Worm (Caenorhabditis elegans): ENCODE measurements around the gene hda-6.

The hda-6 gene

ce11 chrIV:5394687-5395086, 30.6 kb upstream of the hda-6 start, which contains the start of the genes perm-3 and swsn-6 (continued):
- TF ChIP-seq ceh-24 (tag; optimal IDR thresholded peaks at IDR 0.05) (no peak), unc-86 (tag; optimal IDR thresholded peaks at IDR 0.05) (peak; percentile 9), ceh-34 (tag; optimal IDR thresholded peaks at IDR 0.05) (peak; percentile 41), hlh-8 (tag; optimal IDR thresholded peaks at IDR 0.05) (no peak), ttx-3 (tag; optimal IDR thresholded peaks at IDR 0.05) (no peak), nfya-1 (tag; optimal IDR thresholded peaks at IDR 0.05) (peak; percentile 35)

- TF ChIP-seq ceh-18 (tag; optimal IDR thresholded peaks at IDR 0.05) (no peak), ahr-1 (tag; optimal IDR thresholded peaks at IDR 0.05) (no peak), syd-9 (tag; optimal IDR thresholded peaks at IDR 0.05) (no peak), mec-3 (tag; optimal IDR thresholded peaks at IDR 0.05; ENCODE audit: borderline replicate concordance) (no peak), ceh-22 (tag; optimal IDR thresholded peaks at IDR 0.05) (no peak), K02D7.2 (tag; optimal IDR thresholded peaks at IDR 0.05) (no peak)
Observed at ce11 chrIV:5393566-5393965, 29.5 kb upstream of the hda-6 start.

- no peak for TF ChIP-seq gmeb-2 (tag; optimal IDR thresholded peaks at IDR 0.05)
- TF ChIP-seq madf-2 (tag; optimal IDR thresholded peaks at IDR 0.05): no peak
- no peak for TF ChIP-seq fkh-10 (GFP tag; optimal IDR thresholded peaks at IDR 0.05)
- TF ChIP-seq pha-4 (tag; optimal IDR thresholded peaks at IDR 0.05): no peak
- no peak for TF ChIP-seq ceh-22 (tag; optimal IDR thresholded peaks at IDR 0.05)
- no peak for TF ChIP-seq lim-6 (tag; optimal IDR thresholded peaks at IDR 0.05)
- no peak for TF ChIP-seq dmd-4 (tag; optimal IDR thresholded peaks at IDR 0.05; ENCODE audit: borderline replicate concordance)
- TF ChIP-seq fkh-6 (tag; optimal IDR thresholded peaks at IDR 0.05): no peak
- no peak for TF ChIP-seq pat-9 (tag; optimal IDR thresholded peaks at IDR 0.05)
- no peak for TF ChIP-seq sox-4 (tag; optimal IDR thresholded peaks at IDR 0.05)
- no peak for TF ChIP-seq hlh-13 (GFP tag; optimal IDR thresholded peaks at IDR 0.05)
- TF ChIP-seq ceh-45 (GFP tag; IDR thresholded peaks at IDR 0.05): no peak
Observed at ce11 chrIV:5391507-5392057, 27.5 kb upstream of the hda-6 start, which contains the start of the genes htp-1 and ZK616.5. htp-1 (minus strand) TSS chrIV:5391557. ZK616.5 (plus strand) TSS chrIV:5391929.

- TF ChIP-seq Y22D7AL.16 (tag; optimal IDR thresholded peaks at IDR 0.05) (no peak), che-1 (tag; optimal IDR thresholded peaks at IDR 0.05) (no peak)
Observed at ce11 chrIV:5389951-5390350, 25.8 kb upstream of the hda-6 start.

- no peak for TF ChIP-seq fax-1 (tag; optimal IDR thresholded peaks at IDR 0.05)
- peak; percentile 7 for TF ChIP-seq pax-1 (tag; optimal IDR thresholded peaks at IDR 0.05)
Observed at ce11 chrIV:5388477-5389065, 24.5 kb upstream of the hda-6 start, which contains the start of gene elo-6. elo-6 (minus strand) TSS chrIV:5388559.

ce11 chrIV:5385020-5385419, 20.9 kb upstream of the hda-6 start, which contains the start of gene F41H10.12:
F41H10.12 (plus strand) TSS chrIV:5385320.
- TF ChIP-seq hlh-13 (GFP tag; optimal IDR thresholded peaks at IDR 0.05) (no peak), sox-2 (GFP tag; IDR thresholded peaks at IDR 0.05) (no peak), dve-1 (tag; optimal IDR thresholded peaks at IDR 0.05) (no peak), ceh-22 (tag; optimal IDR thresholded peaks at IDR 0.05) (no peak), elt-2 (tag; optimal IDR thresholded peaks at IDR 0.05) (no peak), dmd-4 (tag; optimal IDR thresholded peaks at IDR 0.05; ENCODE audit: borderline replicate concordance) (no peak), lin-11 (tag; optimal IDR thresholded peaks at IDR 0.05) (no peak), fkh-10 (GFP tag; optimal IDR thresholded peaks at IDR 0.05) (no peak), npax-4 (tag; optimal IDR thresholded peaks at IDR 0.05) (no peak), K02D7.2 (tag; optimal IDR thresholded peaks at IDR 0.05) (no peak), ets-4 (tag; optimal IDR thresholded peaks at IDR 0.05) (no peak), unc-55 (GFP tag; optimal IDR thresholded peaks at IDR 0.05) (no peak), pha-2 (tag; optimal IDR thresholded peaks at IDR 0.05) (no peak), odd-2 (tag; optimal IDR thresholded peaks at IDR 0.05) (no peak), unc-3 (GFP tag; conservative IDR thresholded peaks at IDR 0.05) (no peak), unc-3 (tag; optimal IDR thresholded peaks at IDR 0.05) (no peak), ama-1 (optimal IDR thresholded peaks at IDR 0.05) (no peak), nhr-11 (tag; optimal IDR thresholded peaks at IDR 0.05) (no peak), fkh-6 (tag; optimal IDR thresholded peaks at IDR 0.05) (no peak)

Data from whole organism, late embryonic.